Worm (Caenorhabditis elegans) whole organism, L3 larva: ENCODE data around the gene cho-1.

Source experiments
- R02D3.7 ChIP-seq: fragments of 150-350 bp; optimal IDR thresholded peaks from 2 replicates; lab custom pipeline; 2014; ENCODE audit warnings: missing biosample characterization, missing genetic modification characterization
- aly-2 ChIP-seq: fragments of 150-350 bp; optimal IDR thresholded peaks from 2 replicates; lab custom pipeline; 2014; ENCODE audit warnings: missing biosample characterization, missing genetic modification characterization
- ama-1 ChIP-seq: fragments of 150-350 bp; optimal IDR thresholded peaks from 2 replicates; lab custom pipeline; 2018
- ceh-16 ChIP-seq: sonication (generic microtip); optimal IDR thresholded peaks from 2 replicates; lab custom pipeline; 2017; ENCODE audit warnings: missing biosample characterization, missing genetic modification characterization
- ceh-82 ChIP-seq: fragments of 150-350 bp; optimal IDR thresholded peaks from 2 replicates; lab custom pipeline; 2014; ENCODE audit warnings: missing biosample characterization, missing genetic modification characterization
- ceh-9 ChIP-seq: sonication (generic microtip); optimal IDR thresholded peaks from 2 replicates; lab custom pipeline; 2018; ENCODE audit warnings: missing biosample characterization, missing genetic modification characterization
- egl-27 ChIP-seq: sonication (generic microtip); optimal IDR thresholded peaks from 4 replicates; lab custom pipeline; 2017; ENCODE audit warnings: missing biosample characterization, missing genetic modification reagents, missing genetic modification characterization
- elt-1 ChIP-seq: fragments of 150-350 bp; optimal IDR thresholded peaks from 2 replicates; lab custom pipeline; 2014; ENCODE audit warnings: missing biosample characterization, missing genetic modification characterization
- elt-2 ChIP-seq: sonication (generic microtip); optimal IDR thresholded peaks from 2 replicates; lab custom pipeline; 2016; ENCODE audit warnings: missing genetic modification reagents, mild to moderate bottlenecking, missing genetic modification characterization, missing compliant biosample characterization
- elt-3 ChIP-seq, 3 experiments: fragments of 150-350 bp in 1 of 3; sonication (generic microtip) in 2 of 3; optimal IDR thresholded peaks; 2 replicates in 2 of 3; 4 replicates in 1 of 3; lab custom pipeline; 2014 to 2017; ENCODE audit warnings: missing biosample characterization in 3 of 3, missing genetic modification characterization in 3 of 3
- eor-1 ChIP-seq, 2 experiments: fragments of 150-350 bp; optimal IDR thresholded peaks; 2 replicates each; lab custom pipeline; 2014 to 2018; ENCODE audit warnings: missing biosample characterization in 2 of 2, missing genetic modification characterization in 2 of 2
- fkh-10 ChIP-seq: sonication (generic microtip); optimal IDR thresholded peaks from 2 replicates; lab custom pipeline; 2017; ENCODE audit warnings: missing biosample characterization, missing genetic modification reagents, missing genetic modification characterization
- fkh-2 ChIP-seq: fragments of 150-350 bp; optimal IDR thresholded peaks from 2 replicates; lab custom pipeline; 2014; ENCODE audit warnings: missing biosample characterization, missing genetic modification reagents, missing genetic modification characterization
- fos-1 ChIP-seq: fragments of 150-350 bp; optimal IDR thresholded peaks from 2 replicates; lab custom pipeline; 2014; ENCODE audit warnings: missing biosample characterization, missing genetic modification characterization
- jun-1 ChIP-seq: fragments of 150-350 bp; optimal IDR thresholded peaks from 2 replicates; lab custom pipeline; 2014; ENCODE audit warnings: missing biosample characterization, missing genetic modification reagents, missing genetic modification characterization
- lin-15B ChIP-seq: fragments of 150-350 bp; optimal IDR thresholded peaks from 2 replicates; lab custom pipeline; 2014; ENCODE audit warnings: missing biosample characterization, missing genetic modification characterization
- lin-39 ChIP-seq: fragments of 150-350 bp; optimal IDR thresholded peaks from 2 replicates; lab custom pipeline; 2018; ENCODE audit warnings: missing biosample characterization, missing genetic modification reagents, missing genetic modification characterization
- lsy-12 ChIP-seq: sonication (generic microtip); optimal IDR thresholded peaks from 2 replicates; lab custom pipeline; 2016; ENCODE audit warnings: mild to moderate bottlenecking, missing genetic modification characterization, missing compliant biosample characterization
- mml-1 ChIP-seq: fragments of 150-350 bp; sonication (generic microtip); optimal IDR thresholded peaks from 3 replicates; lab custom pipeline; 2014; ENCODE audit warnings: missing biosample characterization, missing genetic modification characterization
- nfya-1 ChIP-seq: sonication (generic microtip); optimal IDR thresholded peaks from 2 replicates; lab custom pipeline; 2017; ENCODE audit warnings: missing genetic modification characterization, mild to moderate bottlenecking, missing compliant biosample characterization, antibody characterized with exemption, moderate library complexity; ENCODE audit not compliant: insufficient read depth
- nhr-11 ChIP-seq: fragments of 150-350 bp; optimal IDR thresholded peaks from 2 replicates; lab custom pipeline; 2014; ENCODE audit warnings: missing biosample characterization, missing genetic modification characterization
- nhr-12 ChIP-seq: fragments of 150-350 bp; optimal IDR thresholded peaks from 2 replicates; lab custom pipeline; 2014; ENCODE audit warnings: missing biosample characterization, missing genetic modification characterization
- nhr-237 ChIP-seq: fragments of 150-350 bp; optimal IDR thresholded peaks from 2 replicates; lab custom pipeline; 2014; ENCODE audit warnings: missing biosample characterization, missing genetic modification characterization
- nhr-25 ChIP-seq: sonication (generic microtip); optimal IDR thresholded peaks from 2 replicates; lab custom pipeline; 2017; ENCODE audit warnings: missing biosample characterization, missing genetic modification characterization
- nhr-28 ChIP-seq: fragments of 150-350 bp; optimal IDR thresholded peaks from 2 replicates; lab custom pipeline; 2014; ENCODE audit warnings: missing biosample characterization, missing genetic modification characterization
- nhr-43 ChIP-seq: sonication (generic microtip); optimal IDR thresholded peaks from 2 replicates; lab custom pipeline; 2016; ENCODE audit warnings: mild to moderate bottlenecking, missing genetic modification characterization, missing compliant biosample characterization; ENCODE audit not compliant: poor library complexity, severe bottlenecking
- nhr-67 ChIP-seq: fragments of 150-350 bp; optimal IDR thresholded peaks from 2 replicates; lab custom pipeline; 2014; ENCODE audit warnings: missing biosample characterization, missing genetic modification characterization
- nhr-76 ChIP-seq: fragments of 150-350 bp; sonication (generic microtip); optimal IDR thresholded peaks from 5 replicates; lab custom pipeline; 2014; ENCODE audit warnings: missing biosample characterization, missing genetic modification characterization
- nhr-77 ChIP-seq: fragments of 150-350 bp; optimal IDR thresholded peaks from 2 replicates; lab custom pipeline; 2014; ENCODE audit warnings: missing biosample characterization, missing genetic modification characterization
- pha-4 ChIP-seq: fragments of 150-350 bp; optimal IDR thresholded peaks from 2 replicates; lab custom pipeline; 2014; ENCODE audit warnings: missing biosample characterization, missing genetic modification reagents, missing genetic modification characterization
- pqm-1 ChIP-seq: fragments of 150-350 bp; optimal IDR thresholded peaks from 2 replicates; lab custom pipeline; 2017; ENCODE audit warnings: missing biosample characterization, missing genetic modification characterization, inconsistent platforms
- sea-2 ChIP-seq: fragments of 150-350 bp; sonication (generic microtip); optimal IDR thresholded peaks from 4 replicates; lab custom pipeline; 2014; ENCODE audit warnings: missing biosample characterization, missing genetic modification reagents, missing genetic modification characterization
- skn-1 ChIP-seq: fragments of 150-350 bp; optimal IDR thresholded peaks from 2 replicates; lab custom pipeline; 2014; ENCODE audit warnings: missing biosample characterization, missing genetic modification characterization
- snpc-4 ChIP-seq: fragments of 150-350 bp; optimal IDR thresholded peaks from 2 replicates; lab custom pipeline; 2014; ENCODE audit warnings: missing biosample characterization, missing genetic modification characterization
- tbx-2 ChIP-seq: sonication (generic microtip); optimal IDR thresholded peaks from 2 replicates; lab custom pipeline; 2016; ENCODE audit warnings: mild to moderate bottlenecking, missing genetic modification characterization, missing compliant biosample characterization
- unc-39 ChIP-seq: sonication (generic microtip); optimal IDR thresholded peaks from 4 replicates; lab custom pipeline; 2017; ENCODE audit warnings: missing biosample characterization, missing genetic modification characterization
- unc-62 ChIP-seq: fragments of 150-350 bp; sonication (generic microtip); optimal IDR thresholded peaks from 4 replicates; lab custom pipeline; 2014; ENCODE audit warnings: missing biosample characterization, missing genetic modification reagents, missing genetic modification characterization
- zag-1 ChIP-seq: fragments of 150-350 bp; optimal IDR thresholded peaks from 2 replicates; lab custom pipeline; 2014; ENCODE audit warnings: missing biosample characterization, missing genetic modification characterization
- ztf-11 ChIP-seq: fragments of 150-350 bp; optimal IDR thresholded peaks from 2 replicates; lab custom pipeline; 2014; ENCODE audit warnings: missing biosample characterization, missing genetic modification characterization
- ztf-4 ChIP-seq: fragments of 150-350 bp; optimal IDR thresholded peaks from 2 replicates; lab custom pipeline; 2014; ENCODE audit warnings: missing biosample characterization, missing genetic modification characterization

The cho-1 gene

DNA sequence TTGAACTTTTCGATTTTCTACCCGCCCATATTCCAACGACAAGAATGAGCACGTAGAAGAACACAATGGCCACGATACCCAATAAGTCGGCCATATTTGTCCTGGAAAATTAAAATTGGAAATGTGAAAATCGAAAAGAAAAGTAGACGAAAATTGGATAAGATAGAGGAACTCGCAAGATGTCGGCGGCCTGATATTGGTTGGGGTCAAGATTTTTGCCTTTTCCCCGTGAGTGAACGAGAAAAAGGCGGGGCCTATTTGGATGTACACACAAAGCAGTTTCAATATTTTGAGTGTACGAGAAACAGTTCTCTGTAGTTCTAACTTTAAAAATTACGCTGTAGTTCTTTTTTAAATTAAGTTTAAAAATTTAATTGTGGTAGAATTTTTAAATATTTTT, at the start of gene cho-1:
TSS of gene cho-1 (minus strand) at position 101 of the 400 bp plus-strand sequence.
- TF ChIP-seq ztf-11 (tag; lab: Kevin White, UChicago) (no peak), pqm-1 (tag; lab: Kevin White, UChicago) (no peak), pha-4 (tag; lab: Kevin White, UChicago) (no peak), lin-15B (tag; lab: Kevin White, UChicago) (no peak), elt-1 (tag; lab: Kevin White, UChicago) (no peak)

ce11 chrIV:13261778-13262177, 47.4 kb upstream of the cho-1 start:
- TF ChIP-seq nfya-1 (tag; lab: Kevin White, UChicago) (no peak), R02D3.7 (tag; lab: Kevin White, UChicago) (no peak), nhr-77 (tag; lab: Kevin White, UChicago) (no peak), ceh-9 (tag; lab: Kevin White, UChicago) (no peak), elt-2 (tag; lab: Kevin White, UChicago) (no peak), egl-27 (tag; lab: Kevin White, UChicago) (no peak), lin-15B (tag; lab: Kevin White, UChicago) (no peak), ztf-4 (tag; lab: Kevin White, UChicago) (no peak), sea-2 (GFP tag; lab: Kevin White, UChicago) (no peak), zag-1 (tag; lab: Kevin White, UChicago) (no peak), nhr-28 (tag; lab: Kevin White, UChicago) (no peak), ceh-16 (tag; lab: Kevin White, UChicago) (no peak), fkh-10 (no peak), elt-3 (tag; optimal IDR thresholded peaks at IDR 0.05; lab: Kevin White, UChicago) (no peak), nhr-237 (tag; lab: Kevin White, UChicago) (no peak)

DNA sequence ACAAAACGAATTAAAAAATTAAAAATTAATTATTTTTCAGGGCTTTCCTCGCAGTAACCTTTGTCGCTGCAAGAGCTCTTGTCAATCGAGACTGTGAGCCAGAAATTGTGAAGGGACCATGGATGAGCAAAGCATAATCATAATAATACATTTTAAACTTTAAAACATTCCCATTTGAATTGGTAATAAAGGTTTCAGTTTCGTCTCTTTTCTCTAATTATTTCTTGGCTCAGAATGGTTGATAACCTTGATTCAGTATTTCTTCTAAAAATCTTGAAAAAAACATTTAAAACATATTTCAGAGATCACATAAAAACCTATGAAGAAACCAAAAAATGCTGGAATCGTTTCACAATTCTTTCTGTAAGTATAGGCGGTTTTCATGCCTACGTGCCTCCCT, 44.5 kb upstream of the cho-1 start, which contains the start of gene JC8.16:
TSS of gene JC8.16 (plus strand) at position 301 of the 400 bp plus-strand sequence.
- TF ChIP-seq nhr-76 (tag; lab: Kevin White, UChicago) = no peak
- no peak for TF ChIP-seq unc-39 (tag; lab: Kevin White, UChicago)
- TF ChIP-seq ama-1 (lab: Kevin White, UChicago) = no peak
- TF ChIP-seq fkh-10 = no peak
- no peak for TF ChIP-seq nhr-11 (tag; lab: Kevin White, UChicago)
- TF ChIP-seq nhr-237 (tag; lab: Kevin White, UChicago) = no peak
- no peak for TF ChIP-seq nhr-77 (tag; lab: Kevin White, UChicago)
- TF ChIP-seq elt-3 (tag; optimal IDR thresholded peaks at IDR 0.05; lab: Kevin White, UChicago) = no peak
- TF ChIP-seq tbx-2 (tag; lab: Kevin White, UChicago) = no peak
- no peak for TF ChIP-seq nhr-28 (tag; lab: Kevin White, UChicago)
- no peak for TF ChIP-seq mml-1 (tag; lab: Kevin White, UChicago)
- TF ChIP-seq fos-1 (tag; lab: Kevin White, UChicago) = no peak
- no peak for TF ChIP-seq jun-1 (tag; lab: Kevin White, UChicago)
- TF ChIP-seq nhr-43 (tag; lab: Kevin White, UChicago) = no peak

DNA sequence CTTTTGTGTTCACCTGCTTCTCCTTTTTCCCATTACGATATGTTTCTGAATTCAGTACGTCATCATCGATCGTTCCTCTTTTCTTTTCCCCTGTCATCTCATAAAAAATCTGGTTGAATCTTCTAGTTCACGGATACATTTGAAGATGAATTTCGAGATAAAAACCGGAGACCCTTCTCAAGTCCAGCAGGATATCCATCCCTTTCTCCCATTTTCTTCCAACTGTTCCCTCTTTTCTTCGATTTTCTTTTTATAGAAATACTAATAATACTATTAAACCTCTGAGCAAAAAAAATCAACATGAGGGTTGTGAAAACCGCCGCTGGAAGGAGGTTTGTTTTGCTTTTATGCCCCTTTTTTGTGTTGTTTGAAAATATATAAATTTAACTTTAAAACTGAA, 41.5 kb upstream of the cho-1 start, which contains the start of gene bus-12:
TSS of gene bus-12 (plus strand) at position 301 of the 400 bp plus-strand sequence.
- no peak for TF ChIP-seq ceh-16 (tag; lab: Kevin White, UChicago)
- no peak for TF ChIP-seq ama-1 (lab: Kevin White, UChicago)
- no peak for TF ChIP-seq fkh-2 (tag; lab: Kevin White, UChicago)
- TF ChIP-seq, all 47 proteins: peak for 0

ce11 chrIV:13253841-13254240, 39.5 kb upstream of the cho-1 start, which contains the start of gene ttr-45:
ttr-45 (plus strand) TSS chrIV:13254225.
- TF ChIP-seq lsy-12 (no peak), elt-2 (tag; lab: Kevin White, UChicago) (peak; percentile 98), unc-62 (GFP tag; lab: Kevin White, UChicago) (no peak), jun-1 (tag; lab: Kevin White, UChicago) (peak; percentile 61), skn-1 (tag; lab: Kevin White, UChicago) (no peak), ceh-82 (tag; lab: Kevin White, UChicago) (no peak), pqm-1 (tag; lab: Kevin White, UChicago) (peak; percentile 92), ama-1 (lab: Kevin White, UChicago) (no peak), snpc-4 (tag; lab: Kevin White, UChicago) (no peak), lin-15B (tag; lab: Kevin White, UChicago) (no peak), nhr-76 (tag; lab: Kevin White, UChicago) (no peak), nhr-12 (tag; lab: Kevin White, UChicago) (no peak), nhr-25 (no peak), fos-1 (tag; lab: Kevin White, UChicago) (no peak), fkh-10 (no peak), aly-2 (no peak), mml-1 (tag; lab: Kevin White, UChicago) (no peak), nhr-11 (tag; lab: Kevin White, UChicago) (no peak), ceh-9 (tag; lab: Kevin White, UChicago) (no peak), unc-39 (tag; lab: Kevin White, UChicago) (no peak), R02D3.7 (tag; lab: Kevin White, UChicago) (no peak), egl-27 (tag; lab: Kevin White, UChicago) (no peak), nhr-67 (tag; lab: Kevin White, UChicago) (no peak), tbx-2 (tag; lab: Kevin White, UChicago) (no peak), nhr-43 (tag; lab: Kevin White, UChicago) (no peak), ztf-11 (tag; lab: Kevin White, UChicago) (no peak), elt-1 (tag; lab: Kevin White, UChicago) (no peak), fkh-2 (tag; lab: Kevin White, UChicago) (no peak), ztf-4 (tag; lab: Kevin White, UChicago) (no peak), nhr-237 (tag; lab: Kevin White, UChicago) (no peak), nhr-28 (tag; lab: Kevin White, UChicago) (no peak), lin-39 (tag; lab: Kevin White, UChicago) (peak; percentile 5), eor-1 (tag; optimal IDR thresholded peaks at IDR 0.05; lab: Kevin White, UChicago) (no peak), elt-3 (tag; optimal IDR thresholded peaks at IDR 0.05; lab: Kevin White, UChicago) (no peak)
